Worm (Caenorhabditis elegans) whole organism, L2 larva: ENCODE data around the gene scvp-1.

Experiments used
- C34F6.9 ChIP-seq: fragments of 150-350 bp; optimal IDR thresholded peaks from 2 replicates; lab custom pipeline; 2014; ENCODE audit warnings: missing biosample characterization, missing genetic modification characterization
- F13H6.1 ChIP-seq: sonication (generic microtip); optimal IDR thresholded peaks from 2 replicates; lab custom pipeline; 2016; ENCODE audit warnings: missing genetic modification characterization, missing compliant biosample characterization
- R02D3.7 ChIP-seq: fragments of 150-350 bp; optimal IDR thresholded peaks from 2 replicates; lab custom pipeline; 2014; ENCODE audit warnings: missing biosample characterization, missing genetic modification characterization
- Y55F3AM.14 ChIP-seq: fragments of 200-800 bp; sonication (Bioruptor generic); optimal IDR thresholded peaks from 2 replicates; lab custom pipeline; 2018; ENCODE audit warnings: mild to moderate bottlenecking, missing genetic modification characterization, missing compliant biosample characterization
- ZK546.5 ChIP-seq: sonication (generic microtip); optimal IDR thresholded peaks from 2 replicates; lab custom pipeline; 2017; ENCODE audit warnings: missing biosample characterization, missing genetic modification characterization
- aly-2 ChIP-seq: fragments of 150-350 bp; optimal IDR thresholded peaks from 2 replicates; lab custom pipeline; 2014; ENCODE audit warnings: missing biosample characterization, missing genetic modification characterization
- blmp-1 ChIP-seq: sonication (generic microtip); optimal IDR thresholded peaks from 2 replicates; lab custom pipeline; 2017; ENCODE audit warnings: missing genetic modification characterization, mild to moderate bottlenecking, missing compliant biosample characterization, antibody characterized with exemption, moderate library complexity; ENCODE audit not compliant: insufficient read depth
- ceh-16 ChIP-seq: fragments of 150-350 bp; optimal IDR thresholded peaks from 2 replicates; lab custom pipeline; 2014; ENCODE audit warnings: missing biosample characterization, missing genetic modification characterization
- ceh-82 ChIP-seq: fragments of 150-350 bp; optimal IDR thresholded peaks from 2 replicates; lab custom pipeline; 2014; ENCODE audit warnings: missing biosample characterization, missing genetic modification characterization
- crh-2 ChIP-seq: sonication (generic microtip); optimal IDR thresholded peaks from 2 replicates; lab custom pipeline; 2017; ENCODE audit warnings: missing biosample characterization, missing genetic modification characterization
- elt-1 ChIP-seq: fragments of 150-350 bp; optimal IDR thresholded peaks from 2 replicates; lab custom pipeline; 2014; ENCODE audit warnings: missing biosample characterization, missing genetic modification characterization
- elt-3 ChIP-seq: sonication (generic microtip); optimal IDR thresholded peaks from 2 replicates; lab custom pipeline; 2017; ENCODE audit warnings: missing biosample characterization, missing genetic modification characterization
- fos-1 ChIP-seq: fragments of 150-350 bp; optimal IDR thresholded peaks from 2 replicates; lab custom pipeline; 2014; ENCODE audit warnings: missing biosample characterization, missing genetic modification characterization
- gmeb-1 ChIP-seq: fragments of 150-350 bp; optimal IDR thresholded peaks from 2 replicates; lab custom pipeline; 2014; ENCODE audit warnings: missing biosample characterization, missing genetic modification characterization
- lin-11 ChIP-seq: fragments of 150-350 bp; sonication (generic microtip); optimal IDR thresholded peaks from 2 replicates; lab custom pipeline; 2014; ENCODE audit warnings: missing biosample characterization, missing genetic modification characterization, inconsistent platforms, mixed read lengths
- lin-13 ChIP-seq: fragments of 150-350 bp; optimal IDR thresholded peaks from 2 replicates; lab custom pipeline; 2014; ENCODE audit warnings: missing biosample characterization, missing genetic modification reagents, missing genetic modification characterization
- lsy-2 ChIP-seq, 2 experiments: fragments of 150-350 bp in 1 of 2; sonication (generic microtip) in 1 of 2; optimal IDR thresholded peaks; 2 replicates each; lab custom pipeline; 2014 to 2017; ENCODE audit warnings: missing biosample characterization in 2 of 2, missing genetic modification characterization in 2 of 2
- mab-5 ChIP-seq: fragments of 150-350 bp; optimal IDR thresholded peaks from 2 replicates; lab custom pipeline; 2014; ENCODE audit warnings: missing biosample characterization, missing genetic modification characterization
- mdl-1 ChIP-seq, 2 experiments: fragments of 150-350 bp in 1 of 2; sonication (generic microtip) in 1 of 2; optimal IDR thresholded peaks; 2 replicates each; lab custom pipeline; 2017; ENCODE audit warnings: missing biosample characterization in 2 of 2, missing genetic modification characterization in 2 of 2
- nhr-21 ChIP-seq: fragments of 150-350 bp; optimal IDR thresholded peaks from 2 replicates; lab custom pipeline; 2014; ENCODE audit warnings: missing biosample characterization, missing genetic modification characterization
- nhr-23 ChIP-seq: fragments of 150-350 bp; optimal IDR thresholded peaks from 2 replicates; lab custom pipeline; 2014; ENCODE audit warnings: missing biosample characterization, missing genetic modification reagents, missing genetic modification characterization
- nhr-237 ChIP-seq: fragments of 150-350 bp; optimal IDR thresholded peaks from 2 replicates; lab custom pipeline; 2014; ENCODE audit warnings: missing biosample characterization, missing genetic modification characterization
- nhr-25 ChIP-seq: fragments of 150-350 bp; sonication (generic microtip); optimal IDR thresholded peaks from 3 replicates; lab custom pipeline; 2014; ENCODE audit warnings: missing biosample characterization, missing genetic modification characterization
- nhr-6 ChIP-seq: fragments of 150-350 bp; optimal IDR thresholded peaks from 2 replicates; lab custom pipeline; 2014; ENCODE audit warnings: missing biosample characterization, missing genetic modification characterization
- peb-1 ChIP-seq: fragments of 150-350 bp; optimal IDR thresholded peaks from 2 replicates; lab custom pipeline; 2014; ENCODE audit warnings: missing biosample characterization, missing genetic modification characterization
- sma-9 ChIP-seq, 2 experiments: fragments of 150-350 bp in 1 of 2; sonication (generic microtip) in 1 of 2; optimal IDR thresholded peaks; 2 replicates each; lab custom pipeline; 2014 to 2016; ENCODE audit warnings: missing genetic modification characterization in 2 of 2, mild to moderate bottlenecking in 1 of 2, missing biosample characterization in 1 of 2, missing compliant biosample characterization in 1 of 2, missing genetic modification reagents in 1 of 2, moderate library complexity in 1 of 2
- snpc-4 ChIP-seq: fragments of 150-350 bp; optimal IDR thresholded peaks from 2 replicates; lab custom pipeline; 2014; ENCODE audit warnings: missing biosample characterization, missing genetic modification characterization
- unc-39 ChIP-seq: fragments of 150-350 bp; optimal IDR thresholded peaks from 2 replicates; lab custom pipeline; 2014; ENCODE audit warnings: missing biosample characterization, missing genetic modification characterization
- unc-62 ChIP-seq: fragments of 150-350 bp; optimal IDR thresholded peaks from 2 replicates; lab custom pipeline; 2014; ENCODE audit warnings: missing biosample characterization, missing genetic modification reagents, missing genetic modification characterization
- zag-1 ChIP-seq: fragments of 150-350 bp; optimal IDR thresholded peaks from 2 replicates; lab custom pipeline; 2014; ENCODE audit warnings: missing biosample characterization, missing genetic modification characterization
- ztf-1 ChIP-seq: fragments of 200-800 bp; sonication (Bioruptor generic); conservative IDR thresholded peaks from 2 replicates; pipeline ENCODE4 v1.3.6; 2022; ENCODE audit warnings: missing genetic modification characterization, missing compliant biosample characterization
- ztf-4 ChIP-seq: fragments of 150-350 bp; optimal IDR thresholded peaks from 2 replicates; lab custom pipeline; 2014; ENCODE audit warnings: missing biosample characterization, missing genetic modification characterization

The scvp-1 gene

DNA sequence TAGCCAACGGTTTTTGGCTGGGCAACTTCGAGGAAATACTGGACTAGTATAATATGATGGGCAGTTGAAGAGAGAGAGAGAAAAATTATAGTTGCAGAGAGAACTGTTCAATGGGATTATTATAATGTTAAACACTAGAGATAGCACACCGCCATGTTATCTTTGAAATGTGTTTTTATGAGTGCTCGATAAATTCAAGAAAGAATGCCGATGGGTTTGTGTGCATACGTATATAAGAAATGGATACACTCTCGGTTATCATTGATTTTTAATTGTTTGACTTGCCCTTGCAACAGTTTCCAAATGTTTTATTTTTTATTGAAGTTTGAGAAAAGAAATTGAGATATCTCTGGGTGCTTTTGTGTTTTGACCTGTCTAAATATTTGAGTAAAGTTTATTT, 5.6 kb upstream of the scvp-1 start, which contains the start of gene F17C11.12:
Gene F17C11.12, minus strand, starts transcription at position 240 of the 400 bp plus-strand sequence.
- TF ChIP-seq fos-1 (tag; lab: Kevin White, UChicago): peak; percentile 73
- TF ChIP-seq sma-9 (GFP tag; optimal IDR thresholded peaks at IDR 0.05; lab: Kevin White, UChicago): peak; percentile 71
- no peak for TF ChIP-seq sma-9 (tag; optimal IDR thresholded peaks at IDR 0.05; lab: Kevin White, UChicago)
- TF ChIP-seq F13H6.1: peak; percentile 13
- TF ChIP-seq peb-1: no peak
- no peak for TF ChIP-seq nhr-21
- peak; percentile 40 for TF ChIP-seq crh-2 (tag; lab: Kevin White, UChicago)
- TF ChIP-seq unc-62 (GFP tag; lab: Kevin White, UChicago): no peak

DNA sequence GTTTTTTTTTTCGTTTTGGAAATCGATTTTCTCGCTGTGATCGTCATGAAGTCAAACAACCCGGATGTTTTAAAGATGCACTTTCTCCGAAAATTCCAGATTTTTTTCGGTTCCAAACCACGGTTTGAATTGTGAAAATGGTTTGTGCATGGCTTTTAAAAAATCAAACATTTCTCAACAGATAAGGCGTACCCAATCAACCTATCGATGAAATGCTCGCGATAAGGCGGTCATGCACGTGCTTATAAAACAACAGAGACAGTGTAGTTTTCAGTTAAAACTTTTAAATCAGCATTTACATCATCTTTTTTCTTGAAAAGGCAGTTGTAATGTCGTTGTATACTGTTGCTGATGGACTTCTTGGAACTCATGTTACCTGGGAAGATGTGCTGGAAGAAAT, 1.3 kb upstream of the scvp-1 start, which contains the start of gene F58B4.5:
Gene F58B4.5, plus strand, starts transcription at position 283 of the 400 bp plus-strand sequence.
- peak; percentile 71 for TF ChIP-seq sma-9 (GFP tag; optimal IDR thresholded peaks at IDR 0.05; lab: Kevin White, UChicago)
- no peak for TF ChIP-seq sma-9 (tag; optimal IDR thresholded peaks at IDR 0.05; lab: Kevin White, UChicago)
- no peak for TF ChIP-seq nhr-237
- TF ChIP-seq crh-2 (tag; lab: Kevin White, UChicago): peak; percentile 54
- TF ChIP-seq mab-5 (tag; lab: Kevin White, UChicago): no peak
- peak; percentile 43 for TF ChIP-seq fos-1 (tag; lab: Kevin White, UChicago)

DNA sequence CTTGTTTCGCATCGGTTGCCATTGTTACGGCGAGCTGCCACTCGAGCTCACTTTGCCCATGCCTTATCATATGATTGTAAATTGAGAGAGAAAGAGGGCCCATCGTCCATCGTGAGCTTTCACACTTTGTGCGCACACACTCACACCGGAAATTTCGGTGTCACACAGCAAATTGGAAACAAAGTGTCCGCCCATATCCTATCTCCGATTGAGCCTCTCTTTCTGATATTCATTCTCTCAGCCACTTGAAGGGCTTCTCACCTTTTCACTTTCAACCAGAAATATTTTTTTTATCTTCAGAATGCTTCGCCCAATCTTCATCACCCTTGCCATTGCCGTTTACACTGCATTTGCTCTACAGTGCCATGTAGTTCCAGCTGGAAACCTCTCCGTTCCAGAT, 1.6 kb downstream of the scvp-1 start, which contains the start of gene F58B4.3:
Gene F58B4.3, plus strand, starts transcription at position 301 of the 400 bp plus-strand sequence.
- TF ChIP-seq nhr-21 (no peak), lin-11 (peak; percentile 39), gmeb-1 (tag; lab: Kevin White, UChicago) (no peak), snpc-4 (tag; lab: Kevin White, UChicago) (no peak), lsy-2 (tag; optimal IDR thresholded peaks at IDR 0.05; lab: Kevin White, UChicago) (no peak), elt-1 (no peak), fos-1 (tag; lab: Kevin White, UChicago) (no peak), ceh-82 (tag; lab: Kevin White, UChicago) (no peak), unc-39 (tag; lab: Kevin White, UChicago) (no peak)

DNA sequence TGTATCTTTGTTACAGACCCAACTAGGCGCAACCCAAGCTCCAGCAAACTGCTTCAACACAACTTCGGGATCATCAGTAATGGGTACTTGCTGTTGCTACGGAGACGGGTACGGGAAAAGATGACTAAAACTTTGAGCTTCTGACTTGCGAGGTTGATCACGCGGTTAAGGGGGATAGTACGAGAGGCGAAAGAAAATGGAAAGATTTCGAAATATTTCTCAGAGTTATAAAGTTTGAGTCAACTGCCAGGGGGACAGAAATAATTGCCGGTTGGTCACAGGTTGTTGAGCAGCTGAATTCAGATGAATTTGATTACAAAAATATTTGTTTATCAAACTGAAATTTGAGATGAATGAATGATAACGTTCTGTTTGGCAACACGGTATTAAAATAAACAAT, 5.4 kb downstream of the scvp-1 start:
- TF ChIP-seq ztf-1 (GFP tag; lab: Robert Waterston, UW) (no peak), lin-11 (peak; percentile 35)

DNA sequence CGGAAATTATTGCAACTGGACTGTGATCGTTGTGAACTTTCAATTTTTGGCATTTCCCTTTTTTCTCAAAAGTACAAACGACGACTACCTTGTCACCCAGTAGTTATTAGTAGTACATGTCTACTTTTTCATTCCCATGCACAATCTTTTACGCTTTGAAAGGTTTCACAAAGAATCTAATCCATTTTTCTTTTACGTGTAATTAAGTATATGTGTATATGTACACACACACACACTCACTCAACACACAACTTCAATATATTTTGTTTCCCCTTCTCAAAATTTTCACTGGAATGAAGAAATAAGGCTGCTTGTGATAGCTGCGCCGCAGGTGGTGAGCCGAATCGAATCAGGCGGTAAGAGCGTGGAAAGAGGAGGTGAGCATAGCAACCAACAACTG, 6.4 kb downstream of the scvp-1 start, which contains the start of gene F58B4.6:
Gene F58B4.6, plus strand, starts transcription at position 301 of the 400 bp plus-strand sequence.
- TF ChIP-seq blmp-1 (tag; lab: Kevin White, UChicago): no peak
- no peak for TF ChIP-seq R02D3.7
- no peak for TF ChIP-seq ztf-4
- no peak for TF ChIP-seq lsy-2 (tag; optimal IDR thresholded peaks at IDR 0.05; lab: Kevin White, UChicago)
- no peak for TF ChIP-seq elt-3 (tag; lab: Kevin White, UChicago)
- peak; percentile 12 for TF ChIP-seq lin-11

DNA sequence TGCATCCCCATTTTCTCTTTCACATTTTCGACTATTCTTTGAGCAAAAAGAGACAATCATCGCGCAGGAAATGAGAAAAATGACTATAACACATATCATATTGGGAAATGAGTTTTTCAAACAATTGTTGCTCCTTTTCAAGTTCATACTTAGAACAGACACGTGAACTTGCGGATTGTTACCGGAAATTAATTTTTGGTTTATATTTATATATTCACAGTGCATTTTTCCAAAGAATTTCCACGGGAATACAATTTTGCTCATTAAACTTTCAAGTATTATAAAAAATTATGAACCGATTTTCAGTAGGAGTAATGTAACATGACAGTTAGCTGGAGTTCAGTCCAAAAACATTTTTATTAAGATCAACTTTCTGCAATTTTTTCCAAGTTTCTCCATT, 7.9 kb downstream of the scvp-1 start, which contains the start of gene F58B4.7:
Gene F58B4.7, minus strand, starts transcription at position 101 of the 400 bp plus-strand sequence.
- TF ChIP-seq elt-3 (tag; lab: Kevin White, UChicago) (no peak), Y55F3AM.14 (no peak), F13H6.1 (no peak), zag-1 (tag; lab: Kevin White, UChicago) (no peak), C34F6.9 (tag; lab: Kevin White, UChicago) (no peak), mab-5 (tag; lab: Kevin White, UChicago) (no peak), nhr-23 (no peak), ceh-16 (no peak), ceh-82 (tag; lab: Kevin White, UChicago) (no peak)

DNA sequence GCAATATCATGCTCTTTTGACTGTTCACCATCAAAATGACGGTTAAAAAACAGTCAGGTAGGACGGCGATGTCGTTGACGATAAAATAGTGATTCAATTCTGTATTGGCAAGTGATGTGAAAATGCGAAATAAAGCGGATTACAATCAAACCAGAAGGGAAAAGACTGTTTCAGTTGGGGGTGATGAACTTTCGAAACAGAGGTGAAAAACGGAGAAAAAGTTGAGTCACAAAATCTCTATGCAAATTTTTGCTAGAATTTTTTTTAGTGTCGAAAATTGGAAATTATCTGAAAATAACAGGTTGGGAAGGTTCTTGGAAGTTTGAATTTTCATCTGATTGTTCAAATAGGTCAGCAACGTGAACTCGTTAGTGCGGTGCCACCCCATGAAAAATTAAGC, 9.3 kb downstream of the scvp-1 start, which contains the start of gene nas-31:
Gene nas-31, minus strand, starts transcription at position 101 of the 400 bp plus-strand sequence.
- no peak for TF ChIP-seq nhr-6 (tag; lab: Kevin White, UChicago)
- TF ChIP-seq gmeb-1 (tag; lab: Kevin White, UChicago): no peak
- TF ChIP-seq mdl-1 (tag; optimal IDR thresholded peaks at IDR 0.05; lab: Kevin White, UChicago): no peak
- TF ChIP-seq aly-2 (tag; lab: Kevin White, UChicago): no peak
- no peak for TF ChIP-seq mab-5 (tag; lab: Kevin White, UChicago)
- no peak for TF ChIP-seq R02D3.7
- no peak for TF ChIP-seq ZK546.5
- no peak for TF ChIP-seq lin-13 (GFP tag; lab: Kevin White, UChicago)
- no peak for TF ChIP-seq nhr-25 (tag; lab: Kevin White, UChicago)
- no peak for TF ChIP-seq zag-1 (tag; lab: Kevin White, UChicago)
